Worm (Caenorhabditis elegans) whole organism, L2 larva: ENCODE measurements around the gene aqp-8.

Experiments used
- aly-2 ChIP-seq: fragments of 150-350 bp; optimal IDR thresholded peaks from 2 replicates; lab custom pipeline; 2014; ENCODE audit warnings: missing biosample characterization, missing genetic modification characterization
- egl-27 ChIP-seq: sonication (generic microtip); optimal IDR thresholded peaks from 3 replicates; lab custom pipeline; 2017; ENCODE audit warnings: missing biosample characterization, missing genetic modification reagents, missing genetic modification characterization
- mdl-1 ChIP-seq, 2 experiments: fragments of 150-350 bp in 1 of 2; sonication (generic microtip) in 1 of 2; optimal IDR thresholded peaks; 2 replicates each; lab custom pipeline; 2017; ENCODE audit warnings: missing biosample characterization in 2 of 2, missing genetic modification characterization in 2 of 2
- peb-1 ChIP-seq: fragments of 150-350 bp; optimal IDR thresholded peaks from 2 replicates; lab custom pipeline; 2014; ENCODE audit warnings: missing biosample characterization, missing genetic modification characterization
- zag-1 ChIP-seq: fragments of 150-350 bp; optimal IDR thresholded peaks from 2 replicates; lab custom pipeline; 2014; ENCODE audit warnings: missing biosample characterization, missing genetic modification characterization

DNA sequence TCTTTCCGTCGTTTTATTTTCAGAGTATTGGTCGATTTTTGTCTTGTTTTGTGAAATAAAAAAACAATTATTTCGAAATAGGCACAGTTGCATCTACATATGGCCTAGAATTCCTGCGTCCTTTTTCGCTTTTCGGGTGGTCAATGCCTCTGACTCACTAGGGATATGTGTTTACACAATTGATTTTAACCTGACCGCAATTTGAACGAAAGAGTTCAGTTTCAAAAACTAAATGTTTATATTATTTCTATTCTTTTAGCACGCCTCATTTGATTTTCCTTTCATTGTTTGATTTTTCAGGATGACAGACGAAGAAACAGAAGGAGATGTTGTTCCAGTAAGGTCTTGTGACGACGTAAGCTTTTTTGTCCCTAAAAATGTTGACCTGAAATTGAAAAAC, 37.0 kb downstream of the aqp-8 start, which contains the start of gene mfsd-12:
- no peak for TF ChIP-seq zag-1 (tag; lab: Kevin White, UChicago)
- no peak for TF ChIP-seq mdl-1 (tag; optimal IDR thresholded peaks at IDR 0.05; lab: Kevin White, UChicago)
- TF ChIP-seq aly-2 (tag; lab: Kevin White, UChicago) = no peak
- no peak for TF ChIP-seq egl-27 (tag; lab: Kevin White, UChicago)
- no peak for TF ChIP-seq peb-1 (tag; lab: Kevin White, UChicago)
